Worm (Caenorhabditis elegans) whole organism, L4/young adult: Measurements from ENCODE around the gene rcan-1.

Experiments used
- W03F9.2 ChIP-seq: fragments of 150-350 bp; optimal IDR thresholded peaks from 2 replicates; lab custom pipeline; 2014; ENCODE audit warnings: missing biosample characterization, missing genetic modification characterization
- dao-5 ChIP-seq: sonication (generic microtip); optimal IDR thresholded peaks from 2 replicates; lab custom pipeline; 2016; ENCODE audit warnings: missing genotype, missing genetic modification characterization, moderate library complexity, missing compliant biosample characterization

DNA sequence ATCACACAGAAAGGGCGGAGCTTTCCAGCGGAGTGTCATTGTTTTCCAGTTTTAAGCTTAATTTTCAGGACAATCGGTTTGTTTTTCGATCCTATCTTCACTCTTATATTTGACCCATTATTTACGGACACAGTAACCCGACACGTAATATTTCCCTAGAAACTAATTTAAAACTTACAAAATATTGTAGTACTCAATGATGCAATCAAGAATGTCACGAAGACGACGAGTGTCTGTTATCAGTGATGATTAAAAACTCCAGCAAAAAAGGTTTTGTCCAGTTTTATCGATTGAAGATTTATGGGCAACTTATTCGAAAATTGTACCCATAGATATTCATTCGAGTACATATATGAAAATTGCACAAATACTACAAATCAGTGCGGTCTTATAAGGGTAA is 49.0 kb upstream of the rcan-1 start, which contains the start of gene B0244.17:
- TF ChIP-seq dao-5 (tag; lab: Kevin White, UChicago): no peak
- no peak for TF ChIP-seq W03F9.2 (tag; lab: Kevin White, UChicago)
